Worm (Caenorhabditis elegans) whole organism, young adult: Measurements from ENCODE around the gene str-187.

Source experiments
- B0336.3 ChIP-seq: fragments of 200-800 bp; sonication (Bioruptor generic); IDR thresholded peaks from 2 replicates; pipeline ENCODE4 v1.3.6; 2022; ENCODE audit warnings: missing genetic modification characterization, missing compliant biosample characterization
- C06A6.2 ChIP-seq: fragments of 200-800 bp; sonication (Bioruptor generic); conservative IDR thresholded peaks from 2 replicates; pipeline ENCODE4 v1.3.6; 2022; ENCODE audit warnings: missing genetic modification characterization, missing compliant biosample characterization
- D2030.7 ChIP-seq: fragments of 200-800 bp; sonication (Bioruptor generic); IDR thresholded peaks from 2 replicates; pipeline ENCODE4 v1.3.6; 2022; ENCODE audit warnings: missing genetic modification reagents, missing genetic modification characterization, missing compliant biosample characterization
- F10E7.11 ChIP-seq: sonication (generic microtip); optimal IDR thresholded peaks from 2 replicates; lab custom pipeline; 2017; ENCODE audit warnings: mild to moderate bottlenecking, missing genetic modification characterization, moderate library complexity, missing compliant biosample characterization
- F33H1.4 ChIP-seq: fragments of 200-800 bp; sonication (Bioruptor generic); IDR thresholded peaks from 2 replicates; pipeline ENCODE4 v1.3.6; 2022; ENCODE audit warnings: missing genetic modification reagents, missing genetic modification characterization, missing compliant biosample characterization
- F55B11.4 ChIP-seq: sonication (generic microtip); optimal IDR thresholded peaks from 2 replicates; lab custom pipeline; 2016; ENCODE audit warnings: missing compliant biosample characterization, missing genetic modification characterization, borderline replicate concordance; ENCODE audit not compliant: insufficient read depth
- Y56A3A.18 ChIP-seq: fragments of 200-800 bp; sonication (Bioruptor generic); IDR thresholded peaks from 2 replicates; pipeline ENCODE4 v1.3.6; 2022; ENCODE audit warnings: missing genetic modification reagents, missing genetic modification characterization, missing compliant biosample characterization
- Y79H2A.3 ChIP-seq: fragments of 200-800 bp; sonication (Bioruptor generic); conservative IDR thresholded peaks from 2 replicates; pipeline ENCODE4 v1.3.6; 2022; ENCODE audit warnings: missing genetic modification reagents, missing genetic modification characterization, missing compliant biosample characterization
- akir-1 ChIP-seq: fragments of 200-800 bp; sonication (Bioruptor generic); optimal IDR thresholded peaks from 2 replicates; lab custom pipeline; 2018; ENCODE audit warnings: mild to moderate bottlenecking, missing genetic modification characterization, moderate library complexity, missing compliant biosample characterization
- aptf-3 ChIP-seq: fragments of 200-800 bp; sonication (Bioruptor generic); IDR thresholded peaks from 2 replicates; pipeline ENCODE4 v1.3.6; 2022; ENCODE audit warnings: missing genetic modification characterization, missing compliant biosample characterization
- attf-5 ChIP-seq: fragments of 200-800 bp; sonication (Bioruptor generic); optimal IDR thresholded peaks from 2 replicates; lab custom pipeline; 2018; ENCODE audit warnings: mild to moderate bottlenecking, missing genetic modification characterization, missing compliant biosample characterization
- bed-2 ChIP-seq: fragments of 200-800 bp; sonication (Bioruptor generic); IDR thresholded peaks from 2 replicates; pipeline ENCODE4 v1.3.6; 2022; ENCODE audit warnings: missing genetic modification reagents, missing genetic modification characterization, missing compliant biosample characterization
- ccch-3 ChIP-seq: fragments of 200-800 bp; sonication (Bioruptor generic); optimal IDR thresholded peaks from 2 replicates; lab custom pipeline; 2018; ENCODE audit warnings: mild to moderate bottlenecking, missing genetic modification characterization, missing compliant biosample characterization
- cebp-1 ChIP-seq, 2 experiments: fragments of 200-800 bp in 1 of 2; sonication (Bioruptor generic) in 1 of 2; sonication (generic microtip) in 1 of 2; IDR thresholded peaks in 1 of 2; optimal IDR thresholded peaks in 1 of 2; 2 replicates each; pipeline versions ENCODE4 v1.3.6 to Lab custom; 2017 to 2022; ENCODE audit warnings: missing compliant biosample characterization in 2 of 2, missing genetic modification characterization in 2 of 2, mild to moderate bottlenecking in 1 of 2, missing genetic modification reagents in 1 of 2, moderate library complexity in 1 of 2
- dox-1 ChIP-seq: fragments of 200-800 bp; sonication (Bioruptor generic); IDR thresholded peaks from 2 replicates; pipeline ENCODE4 v1.3.6; 2022; ENCODE audit warnings: missing genetic modification reagents, missing genetic modification characterization, missing compliant biosample characterization
- dpff-1 ChIP-seq: sonication (generic microtip); optimal IDR thresholded peaks from 2 replicates; lab custom pipeline; 2017; ENCODE audit warnings: mild to moderate bottlenecking, missing genetic modification characterization, missing compliant biosample characterization
- dpl-1 ChIP-seq: fragments of 150-350 bp; optimal IDR thresholded peaks from 2 replicates; lab custom pipeline; 2014; ENCODE audit warnings: missing biosample characterization, missing genetic modification reagents, missing genetic modification characterization
- ets-4 ChIP-seq: fragments of 200-800 bp; sonication (Bioruptor generic); optimal IDR thresholded peaks from 2 replicates; lab custom pipeline; 2018; ENCODE audit warnings: mild to moderate bottlenecking, missing genetic modification characterization, missing compliant biosample characterization
- him-1 ChIP-seq: sonication (generic microtip); optimal IDR thresholded peaks from 2 replicates; lab custom pipeline; 2016; ENCODE audit warnings: missing genotype, missing genetic modification reagents, missing genetic modification characterization, missing compliant biosample characterization
- lin-35 ChIP-seq, 3 experiments: fragments of 150-350 bp in 2 of 3; sonication (generic microtip) in 1 of 3; optimal IDR thresholded peaks; 2 replicates each; lab custom pipeline; 2014 to 2018; ENCODE audit warnings: missing biosample characterization in 3 of 3, missing genetic modification characterization in 3 of 3, missing genetic modification reagents in 3 of 3
- lir-1 ChIP-seq: fragments of 200-800 bp; sonication (Bioruptor generic); conservative IDR thresholded peaks from 2 replicates; pipeline ENCODE4 v1.3.6; 2022; ENCODE audit warnings: missing genetic modification reagents, missing genetic modification characterization, missing compliant biosample characterization
- mel-28 ChIP-seq: sonication (generic microtip); optimal IDR thresholded peaks from 2 replicates; lab custom pipeline; 2016; ENCODE audit warnings: borderline replicate concordance, mild to moderate bottlenecking, missing genetic modification characterization, missing compliant biosample characterization
- mes-4 ChIP-seq: sonication (generic microtip); optimal IDR thresholded peaks from 2 replicates; lab custom pipeline; 2016; ENCODE audit warnings: missing genotype, missing genetic modification characterization, missing compliant biosample characterization
- nfya-1 ChIP-seq: sonication (generic microtip); optimal IDR thresholded peaks from 2 replicates; lab custom pipeline; 2017; ENCODE audit warnings: antibody characterized with exemption, missing compliant biosample characterization, missing genetic modification characterization, borderline replicate concordance; ENCODE audit not compliant: insufficient read depth
- nfya-2 ChIP-seq: fragments of 200-800 bp; sonication (Bioruptor generic); IDR thresholded peaks from 2 replicates; pipeline ENCODE4 v1.3.6; 2022; ENCODE audit warnings: missing genetic modification reagents, missing genetic modification characterization, missing compliant biosample characterization
- nfyb-1 ChIP-seq: fragments of 200-800 bp; sonication (Bioruptor generic); IDR thresholded peaks from 2 replicates; pipeline ENCODE4 v1.3.6; 2022; ENCODE audit warnings: missing genetic modification reagents, missing genetic modification characterization, missing compliant biosample characterization
- nhr-120 ChIP-seq: fragments of 200-800 bp; sonication (Bioruptor generic); IDR thresholded peaks from 2 replicates; pipeline ENCODE4 v1.3.6; 2022; ENCODE audit warnings: missing genetic modification characterization, missing compliant biosample characterization
- nhr-27 ChIP-seq: fragments of 200-800 bp; sonication (Bioruptor generic); optimal IDR thresholded peaks from 2 replicates; lab custom pipeline; 2018; ENCODE audit warnings: mild to moderate bottlenecking, missing genetic modification characterization, moderate library complexity, missing compliant biosample characterization
- nhr-90 ChIP-seq: sonication (generic microtip); optimal IDR thresholded peaks from 2 replicates; lab custom pipeline; 2016; ENCODE audit warnings: missing genotype, mild to moderate bottlenecking, missing genetic modification characterization, missing compliant biosample characterization
- rcor-1 ChIP-seq: fragments of 200-800 bp; sonication (Bioruptor generic); IDR thresholded peaks from 2 replicates; pipeline ENCODE4 v1.3.6; 2022; ENCODE audit warnings: missing genetic modification reagents, missing genetic modification characterization, missing compliant biosample characterization
- rpc-1 ChIP-seq, 2 experiments: fragments of 150-350 bp in 1 of 2; sonication (generic microtip) in 1 of 2; optimal IDR thresholded peaks; 2 replicates each; lab custom pipeline; 2014 to 2018; ENCODE audit warnings: missing biosample characterization in 1 of 2, missing genetic modification characterization in 1 of 2, missing genetic modification reagents in 1 of 2, missing genotype in 1 of 2
- snpc-1.1 ChIP-seq: sonication (generic microtip); optimal IDR thresholded peaks from 2 replicates; lab custom pipeline; 2017; ENCODE audit warnings: missing genetic modification characterization, mild to moderate bottlenecking, missing compliant biosample characterization, antibody characterized with exemption, moderate library complexity, missing genotype, missing genetic modification reagents; ENCODE audit not compliant: insufficient read depth
- somi-1 ChIP-seq: fragments of 200-800 bp; sonication (Bioruptor generic); optimal IDR thresholded peaks from 2 replicates; lab custom pipeline; 2018; ENCODE audit warnings: mild to moderate bottlenecking, missing genetic modification characterization, missing compliant biosample characterization
- tbx-9 ChIP-seq: sonication (generic microtip); optimal IDR thresholded peaks from 2 replicates; lab custom pipeline; 2016; ENCODE audit warnings: borderline replicate concordance, missing genetic modification characterization, inconsistent platforms, missing compliant biosample characterization
- tlf-1 ChIP-seq: fragments of 200-800 bp; sonication (Bioruptor generic); optimal IDR thresholded peaks from 2 replicates; lab custom pipeline; 2018; ENCODE audit warnings: mild to moderate bottlenecking, missing genetic modification characterization, missing compliant biosample characterization
- zfh-2 ChIP-seq: fragments of 200-800 bp; sonication (Bioruptor generic); conservative IDR thresholded peaks from 2 replicates; pipeline ENCODE4 v1.3.6; 2022; ENCODE audit warnings: missing genetic modification reagents, missing genetic modification characterization, missing compliant biosample characterization
- ztf-18 ChIP-seq: sonication (generic microtip); optimal IDR thresholded peaks from 2 replicates; lab custom pipeline; 2016; ENCODE audit warnings: missing genotype, mild to moderate bottlenecking, missing genetic modification characterization, missing compliant biosample characterization
- ztf-3 ChIP-seq: fragments of 200-800 bp; sonication (Bioruptor generic); optimal IDR thresholded peaks from 2 replicates; lab custom pipeline; 2018; ENCODE audit warnings: mild to moderate bottlenecking, missing genetic modification characterization, missing compliant biosample characterization

str-187 gene

DNA sequence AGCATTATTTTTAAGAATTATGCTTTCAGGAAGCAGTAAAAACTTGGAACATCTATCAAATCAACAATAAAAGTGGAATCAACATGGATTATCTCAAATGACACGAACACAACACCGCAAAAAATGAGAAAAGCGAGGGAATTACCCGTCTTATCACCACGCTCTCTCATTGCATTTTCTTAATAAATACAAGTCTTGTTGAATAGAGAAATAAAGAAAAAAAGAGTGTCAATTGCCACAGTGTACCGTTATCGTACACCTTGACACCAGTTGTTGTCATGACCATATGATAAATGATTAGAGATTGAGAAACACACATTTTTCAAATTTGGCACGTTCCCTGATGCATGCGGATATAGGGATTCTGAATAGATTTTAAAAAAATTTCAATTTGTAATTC lies 1.7 kb upstream of the str-187 start (continued):
- TF ChIP-seq nfya-2 (no peak), nhr-27 (tag; lab: Kevin White, UChicago) (no peak), nhr-90 (tag; lab: Kevin White, UChicago) (peak; percentile 6), rpc-1 (optimal IDR thresholded peaks at IDR 0.05; lab: Kevin White, UChicago) (no peak), rpc-1 (tag; optimal IDR thresholded peaks at IDR 0.05; lab: Kevin White, UChicago) (no peak), D2030.7 (GFP tag; lab: Robert Waterston, UW) (no peak), tlf-1 (GFP tag; lab: Kevin White, UChicago) (no peak), Y79H2A.3 (GFP tag; lab: Robert Waterston, UW) (no peak), ets-4 (GFP tag; lab: Kevin White, UChicago) (no peak), B0336.3 (GFP tag; lab: Robert Waterston, UW) (no peak), nhr-120 (GFP tag; lab: Robert Waterston, UW) (no peak), ccch-3 (GFP tag; lab: Kevin White, UChicago) (no peak)
- TF ChIP-seq, all 124 proteins: peak for 12

DNA sequence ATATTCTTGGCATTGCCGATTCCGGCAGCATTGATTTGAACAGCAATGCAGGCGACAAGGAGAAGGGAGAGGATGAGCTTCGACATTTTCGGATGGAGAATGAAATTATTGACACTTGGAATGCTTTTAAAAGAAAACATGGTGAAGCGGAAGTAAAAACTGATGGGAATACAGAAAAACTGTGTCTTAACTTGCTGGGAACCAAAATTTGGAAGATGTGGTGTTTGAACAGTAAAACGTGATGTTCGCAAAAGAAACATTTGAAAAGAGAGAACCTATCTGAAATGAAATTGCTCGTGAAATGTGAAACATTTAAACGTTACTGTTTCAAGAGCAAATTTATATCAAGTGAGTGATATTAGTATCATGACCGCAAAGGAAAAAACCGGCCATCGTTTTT lies 665 bp upstream of the str-187 start, which contains the start of gene F26D10.13:
F26D10.13 (minus strand) TSS at position 101 of the 400 bp plus-strand sequence.
- TF ChIP-seq F33H1.4 (GFP tag; lab: Robert Waterston, UW) (no peak), Y56A3A.18 (GFP tag; lab: Robert Waterston, UW) (no peak), somi-1 (GFP tag; lab: Kevin White, UChicago) (no peak), snpc-1.1 (tag; lab: Kevin White, UChicago) (no peak), cebp-1 (GFP tag; IDR thresholded peaks at IDR 0.05; lab: Robert Waterston, UW) (no peak), cebp-1 (tag; optimal IDR thresholded peaks at IDR 0.05; lab: Kevin White, UChicago) (no peak)

DNA sequence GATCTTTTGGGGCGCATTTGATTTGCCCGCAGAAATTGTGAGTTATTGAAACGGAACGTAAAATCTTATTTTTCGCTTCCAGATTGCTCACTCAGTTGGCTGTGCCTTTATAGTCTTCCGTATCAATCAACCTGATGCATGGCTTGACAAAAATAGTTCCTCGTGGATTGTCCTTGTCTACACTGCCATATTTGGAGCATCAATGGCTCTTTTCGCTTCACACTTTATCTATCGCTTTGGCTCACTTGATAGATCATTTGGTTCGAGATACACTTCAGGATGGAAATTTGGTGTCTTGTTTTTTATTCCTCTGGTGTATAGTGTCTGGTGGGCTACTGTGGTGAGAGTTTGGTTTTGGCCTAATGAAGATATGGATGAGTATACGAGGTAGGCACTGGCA lies 337 bp downstream of the str-187 start:
- no peak for TF ChIP-seq bed-2 (GFP tag; lab: Robert Waterston, UW)
- TF ChIP-seq dox-1 (GFP tag; lab: Robert Waterston, UW): no peak
- no peak for TF ChIP-seq C06A6.2 (GFP tag; lab: Robert Waterston, UW)
- no peak for TF ChIP-seq him-1
- TF ChIP-seq zfh-2: no peak
- no peak for TF ChIP-seq dpl-1
- no peak for TF ChIP-seq mel-28 (tag; lab: Kevin White, UChicago)

DNA sequence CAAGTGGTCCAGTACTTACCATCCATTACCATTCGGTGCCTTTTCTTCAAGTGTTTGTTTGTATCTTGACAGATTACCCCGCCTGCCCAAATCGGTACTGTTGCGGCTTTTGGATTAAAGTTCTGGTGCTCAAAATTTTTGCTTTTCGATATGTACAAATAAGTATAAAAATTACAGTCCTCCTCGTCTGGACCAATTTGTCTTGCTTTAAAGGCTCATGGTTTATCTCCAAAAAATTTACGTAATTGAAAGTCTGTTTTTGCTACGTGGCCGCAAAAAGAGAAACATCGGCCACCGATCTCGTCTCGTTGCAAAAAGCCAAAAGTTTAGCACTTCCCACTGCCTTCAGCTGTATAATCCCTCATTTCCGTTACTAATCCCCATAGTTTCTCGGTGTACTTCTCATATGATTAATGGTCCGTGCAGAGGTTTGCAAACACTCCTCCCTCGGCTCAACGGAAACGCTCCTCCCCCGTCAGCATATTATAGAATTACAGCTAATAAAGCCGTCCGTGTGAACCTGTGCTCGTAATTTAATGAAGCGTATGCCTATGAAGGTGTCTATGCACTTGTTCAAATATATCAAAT lies 2.0 kb downstream of the str-187 start:
- no peak for TF ChIP-seq ztf-18

DNA sequence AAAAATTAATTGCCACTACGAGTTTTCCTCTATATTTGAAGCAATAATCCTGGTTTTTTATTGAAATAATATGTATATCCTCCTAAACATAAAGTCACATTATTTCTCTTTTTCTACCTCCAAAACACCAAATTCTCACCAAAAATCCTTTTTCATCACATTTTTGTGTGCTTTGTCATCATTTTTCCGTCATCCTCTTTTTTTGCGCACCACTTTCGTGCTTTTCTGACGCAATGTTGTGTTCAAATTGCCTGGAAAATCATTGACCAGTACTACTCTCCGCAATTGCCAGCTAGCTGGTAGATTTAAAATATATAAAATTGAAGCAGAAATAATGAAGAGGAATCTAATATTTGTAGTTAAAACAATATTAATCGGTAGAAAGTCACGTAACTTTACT lies 2.7 kb downstream of the str-187 start:
- TF ChIP-seq nfyb-1 (GFP tag; lab: Robert Waterston, UW): no peak

DNA sequence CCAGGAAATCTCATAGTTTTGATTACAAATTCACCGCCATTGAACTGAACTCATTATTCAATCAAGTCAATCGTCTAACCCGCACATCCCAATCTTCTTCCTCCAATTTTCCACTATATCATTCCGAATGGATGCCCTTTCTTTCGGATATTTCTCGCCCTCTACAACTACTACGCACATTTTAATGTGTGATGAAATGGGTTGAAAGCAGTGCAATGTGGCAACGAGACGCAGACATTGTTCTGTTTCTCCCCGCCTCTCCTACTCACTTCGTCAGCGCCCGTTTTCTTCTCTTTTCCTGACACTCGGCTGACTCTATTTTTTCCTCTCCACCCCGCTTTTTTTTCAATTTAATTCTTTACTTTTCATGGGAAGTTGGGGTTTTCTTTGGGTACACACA lies 3.2 kb downstream of the str-187 start:
- TF ChIP-seq tbx-9 (tag; lab: Kevin White, UChicago): no peak
- TF ChIP-seq dpl-1: no peak
- no peak for TF ChIP-seq attf-5 (GFP tag; lab: Kevin White, UChicago)
- no peak for TF ChIP-seq nfya-1
- no peak for TF ChIP-seq aptf-3 (GFP tag; lab: Robert Waterston, UW)
- TF ChIP-seq rcor-1 (GFP tag; lab: Robert Waterston, UW): peak; percentile 30; the same call in 1 of the 2 replicates
- no peak for TF ChIP-seq dpff-1
- no peak for TF ChIP-seq mes-4 (tag; lab: Kevin White, UChicago)
- no peak for TF ChIP-seq lir-1
- no peak for TF ChIP-seq akir-1
- TF ChIP-seq D2030.7 (GFP tag; lab: Robert Waterston, UW): no peak
- TF ChIP-seq ztf-3 (GFP tag; lab: Kevin White, UChicago): no peak
- no peak for TF ChIP-seq somi-1 (GFP tag; lab: Kevin White, UChicago)
- peak in 1 of 3 experiments; percentile 9 for TF ChIP-seq lin-35 (GFP tag; optimal IDR thresholded peaks at IDR 0.05; lab: Kevin White, UChicago)
- no peak for TF ChIP-seq F55B11.4
- no peak for TF ChIP-seq nhr-27 (tag; lab: Kevin White, UChicago)
- TF ChIP-seq F10E7.11 (tag; lab: Kevin White, UChicago): no peak
